Worm (Caenorhabditis elegans): ENCODE results near the gene sup-9.

DNA sequence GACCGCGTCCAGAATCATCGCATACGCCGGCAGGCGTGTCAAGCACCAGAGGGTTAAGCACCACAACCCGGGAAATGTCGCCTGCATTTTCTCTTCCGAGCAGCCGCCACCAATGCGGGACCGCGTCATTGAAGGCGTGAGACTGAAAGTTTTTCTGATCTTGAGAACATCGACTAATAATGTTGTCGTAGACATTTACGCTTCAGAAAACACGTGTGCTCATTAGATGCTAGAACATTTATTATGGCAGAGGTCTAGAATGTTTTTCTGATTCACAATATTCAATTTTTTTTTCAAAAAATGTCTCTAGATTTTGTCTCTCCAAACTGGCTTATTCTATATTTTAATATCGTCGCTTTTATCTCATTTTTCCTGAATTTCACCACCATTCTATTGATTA, 30.2 kb downstream of the sup-9 start, which contains the start of gene sri-47:
- TF ChIP-seq mxl-2 (GFP tag; conservative IDR thresholded peaks at IDR 0.05) (no peak), aly-2 (tag; optimal IDR thresholded peaks at IDR 0.05) (no peak), ama-1 (optimal IDR thresholded peaks at IDR 0.05) (no peak), unc-130 (GFP tag; optimal IDR thresholded peaks at IDR 0.05) (no peak), Y105C5A.15 (GFP tag; IDR thresholded peaks at IDR 0.05) (no peak), R02D3.7 (tag; optimal IDR thresholded peaks at IDR 0.05) (no peak), T20F7.1 (GFP tag; optimal IDR thresholded peaks at IDR 0.05) (no peak), ces-1 (GFP tag; optimal IDR thresholded peaks at IDR 0.05) (no peak), saeg-2 (GFP tag; IDR thresholded peaks at IDR 0.05) (no peak), madf-9 (GFP tag; conservative IDR thresholded peaks at IDR 0.05) (no peak), dve-1 (tag; optimal IDR thresholded peaks at IDR 0.05; ENCODE audit: insufficient read depth) (no peak)

All from whole organism, L4 larva.